Worm (Caenorhabditis elegans): Measurements from ENCODE around the gene cyp-25A1.

The cyp-25A1 gene

DNA sequence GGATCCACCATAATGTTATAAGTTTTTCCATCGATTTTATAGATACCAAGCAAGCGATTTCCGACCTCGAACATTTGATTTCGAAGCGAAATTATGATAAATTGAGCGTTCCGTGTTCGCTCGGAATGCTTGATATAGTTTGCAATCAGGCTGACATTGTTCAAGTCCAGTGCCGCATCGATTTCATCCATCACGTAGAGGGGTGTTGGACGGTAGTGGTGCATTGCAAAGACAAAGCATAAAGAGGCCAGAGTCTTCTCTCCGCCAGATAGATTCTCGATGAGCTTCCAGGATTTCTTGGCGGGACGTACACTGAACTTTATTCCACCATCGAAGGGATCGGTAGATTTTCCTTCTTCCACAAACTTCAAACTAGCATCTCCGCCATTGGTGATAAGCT, 18.0 kb upstream of the cyp-25A1 start:
- no peak for TF ChIP-seq pha-4 (tag; optimal IDR thresholded peaks at IDR 0.05)
- no peak for TF ChIP-seq nhr-25 (tag; optimal IDR thresholded peaks at IDR 0.05)
- no peak for TF ChIP-seq egl-5 (tag; optimal IDR thresholded peaks at IDR 0.05)
- no peak for TF ChIP-seq skn-1 (tag; optimal IDR thresholded peaks at IDR 0.05)
- TF ChIP-seq jun-1 (tag; optimal IDR thresholded peaks at IDR 0.05) = no peak
- no peak for TF ChIP-seq ztf-11 (tag; optimal IDR thresholded peaks at IDR 0.05)

DNA sequence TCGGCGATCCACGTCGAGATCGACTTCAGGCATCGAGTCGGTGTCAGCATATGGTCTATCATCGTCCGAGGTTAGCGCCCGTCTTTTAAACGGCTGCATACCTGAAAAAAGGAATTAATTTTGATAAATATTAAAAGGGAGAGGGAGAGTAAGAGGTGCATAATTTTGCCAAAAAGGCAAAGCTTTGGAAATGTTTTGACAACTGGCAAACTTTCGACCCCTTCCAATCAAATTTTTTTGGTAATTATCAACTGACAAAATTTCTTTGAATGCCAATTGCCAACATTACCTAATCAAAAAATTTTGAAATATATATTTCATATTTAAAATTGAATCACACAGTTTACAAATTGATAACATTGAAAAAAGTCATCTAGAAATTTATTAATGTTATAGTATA, 12.8 kb upstream of the cyp-25A1 start, which contains the start of gene dpy-27:
Gene dpy-27 (minus strand): TSS at position 101 of the 400 bp plus-strand sequence.
- no peak for TF ChIP-seq elt-2 (tag; optimal IDR thresholded peaks at IDR 0.05)
- no peak for TF ChIP-seq pqm-1 (tag; optimal IDR thresholded peaks at IDR 0.05)
- TF ChIP-seq jun-1 (tag; optimal IDR thresholded peaks at IDR 0.05) = no peak
- TF ChIP-seq hmg-11 (tag; optimal IDR thresholded peaks at IDR 0.05) = no peak
- no peak for TF ChIP-seq sea-2 (GFP tag; optimal IDR thresholded peaks at IDR 0.05)
- no peak for TF ChIP-seq fkh-10 (GFP tag; optimal IDR thresholded peaks at IDR 0.05)
- no peak for TF ChIP-seq ama-1 (optimal IDR thresholded peaks at IDR 0.05)
- no peak for TF ChIP-seq ceh-9 (tag; optimal IDR thresholded peaks at IDR 0.05)
- TF ChIP-seq nhr-237 (tag; optimal IDR thresholded peaks at IDR 0.05) = no peak
- TF ChIP-seq lin-15B (tag; optimal IDR thresholded peaks at IDR 0.05) = no peak
- no peak for TF ChIP-seq ztf-11 (tag; optimal IDR thresholded peaks at IDR 0.05)
- TF ChIP-seq zag-1 (tag; optimal IDR thresholded peaks at IDR 0.05) = no peak
- TF ChIP-seq nhr-11 (tag; optimal IDR thresholded peaks at IDR 0.05) = no peak
- no peak for TF ChIP-seq mdl-1 (tag; optimal IDR thresholded peaks at IDR 0.05)
- TF ChIP-seq nhr-77 (tag; optimal IDR thresholded peaks at IDR 0.05) = no peak
- TF ChIP-seq nhr-25 (tag; optimal IDR thresholded peaks at IDR 0.05) = no peak
- no peak for TF ChIP-seq elt-1 (tag; optimal IDR thresholded peaks at IDR 0.05)
- TF ChIP-seq fos-1 (tag; optimal IDR thresholded peaks at IDR 0.05) = no peak
- TF ChIP-seq tbx-2 (tag; optimal IDR thresholded peaks at IDR 0.05) = no peak
- no peak for TF ChIP-seq nhr-23 (tag; optimal IDR thresholded peaks at IDR 0.05)

DNA sequence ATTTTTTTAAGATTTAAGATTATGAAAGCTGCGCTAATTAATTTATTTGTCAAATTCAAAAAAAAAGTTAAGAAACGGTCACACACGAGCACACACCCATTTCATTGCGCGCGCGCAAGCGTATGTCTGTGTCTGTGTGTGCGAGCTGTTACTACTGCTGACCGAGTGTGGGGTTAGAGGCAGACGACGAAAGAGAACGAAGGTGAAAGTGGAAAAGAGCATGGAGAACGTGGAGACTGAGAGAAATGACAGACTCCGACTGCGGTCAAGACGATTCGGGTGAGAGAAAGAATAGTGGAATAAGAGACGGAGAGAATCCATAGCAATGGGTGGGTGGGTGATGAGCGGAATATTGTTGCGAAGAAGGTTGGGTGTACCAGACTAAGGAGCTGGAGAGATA, 12.3 kb upstream of the cyp-25A1 start:
- TF ChIP-seq ceh-9 (tag; optimal IDR thresholded peaks at IDR 0.05) (no peak), aly-2 (tag; optimal IDR thresholded peaks at IDR 0.05) (no peak), daf-12 (tag; optimal IDR thresholded peaks at IDR 0.05) (no peak), unc-62 (GFP tag; optimal IDR thresholded peaks at IDR 0.05) (no peak), nfya-1 (tag; optimal IDR thresholded peaks at IDR 0.05; ENCODE audit: insufficient read depth) (peak; percentile 81), pqm-1 (tag; optimal IDR thresholded peaks at IDR 0.05) (peak; percentile 54), jun-1 (tag; optimal IDR thresholded peaks at IDR 0.05) (no peak), R02D3.7 (tag; optimal IDR thresholded peaks at IDR 0.05) (peak; percentile 22), snpc-4 (tag; optimal IDR thresholded peaks at IDR 0.05) (peak; percentile 56), tbx-2 (tag; optimal IDR thresholded peaks at IDR 0.05) (no peak), nhr-25 (tag; optimal IDR thresholded peaks at IDR 0.05) (peak; percentile 64), lin-39 (tag; optimal IDR thresholded peaks at IDR 0.05) (peak; percentile 19), nhr-67 (tag; optimal IDR thresholded peaks at IDR 0.05) (no peak), ceh-16 (tag; optimal IDR thresholded peaks at IDR 0.05) (no peak), mml-1 (tag; optimal IDR thresholded peaks at IDR 0.05) (no peak), egl-27 (tag; optimal IDR thresholded peaks at IDR 0.05) (no peak), elt-2 (tag; optimal IDR thresholded peaks at IDR 0.05) (peak; percentile 44), zag-1 (tag; optimal IDR thresholded peaks at IDR 0.05) (no peak), hmg-11 (tag; optimal IDR thresholded peaks at IDR 0.05) (peak; percentile 80), nhr-12 (tag; optimal IDR thresholded peaks at IDR 0.05) (no peak), lin-15B (tag; optimal IDR thresholded peaks at IDR 0.05) (peak; percentile 57), nhr-23 (tag; optimal IDR thresholded peaks at IDR 0.05) (peak; percentile 78), unc-39 (tag; optimal IDR thresholded peaks at IDR 0.05) (no peak), elt-3 (tag; optimal IDR thresholded peaks at IDR 0.05) (no peak), pha-4 (tag; optimal IDR thresholded peaks at IDR 0.05) (peak; percentile 77), eor-1 (tag; optimal IDR thresholded peaks at IDR 0.05) (no peak), nhr-77 (tag; optimal IDR thresholded peaks at IDR 0.05) (no peak), ZK546.5 (tag; optimal IDR thresholded peaks at IDR 0.05) (no peak), nhr-237 (tag; optimal IDR thresholded peaks at IDR 0.05) (no peak), nhr-11 (tag; optimal IDR thresholded peaks at IDR 0.05) (no peak), fos-1 (tag; optimal IDR thresholded peaks at IDR 0.05) (no peak), fkh-2 (tag; optimal IDR thresholded peaks at IDR 0.05) (no peak), lsy-12 (tag; optimal IDR thresholded peaks at IDR 0.05) (no peak), egl-5 (tag; optimal IDR thresholded peaks at IDR 0.05) (no peak), skn-1 (tag; optimal IDR thresholded peaks at IDR 0.05) (peak; percentile 27), nhr-76 (tag; optimal IDR thresholded peaks at IDR 0.05) (no peak), ztf-11 (tag; optimal IDR thresholded peaks at IDR 0.05) (no peak)

Data from whole organism, L3 larva.